Fruit fly (Drosophila melanogaster) whole organism, embryonic: ENCODE results near the gene eas.

ENCODE experiments used
- Aef1 ChIP-seq: fragments of 200-800 bp; sonication (Bioruptor generic); IDR thresholded peaks from 3 replicates; pipeline ENCODE4 v1.3.6; 2022; ENCODE audit warnings: missing biosample characterization, missing genetic modification characterization
- Antp ChIP-seq: fragments of 200-800 bp; sonication (Bioruptor generic); optimal IDR thresholded peaks from 3 replicates; lab custom pipeline; 2016; ENCODE audit warnings: missing biosample characterization, missing genetic modification characterization
- B-H1 ChIP-seq: fragments of 200-800 bp; sonication (Bioruptor generic); IDR thresholded peaks from 3 replicates; pipeline ENCODE4 v1.3.6; 2022; ENCODE audit warnings: missing biosample characterization, missing genetic modification characterization
- CG1024 ChIP-seq: fragments of 200-800 bp; sonication (Bioruptor generic); IDR thresholded peaks from 2 replicates; pipeline ENCODE4 v1.3.6; 2022; ENCODE audit warnings: missing biosample characterization, missing genetic modification characterization
- CG12104 ChIP-seq: fragments of 200-800 bp; sonication (Bioruptor generic); optimal IDR thresholded peaks from 3 replicates; lab custom pipeline; 2016; ENCODE audit warnings: missing biosample characterization, missing genetic modification characterization
- CG12744 ChIP-seq: fragments of 200-800 bp; sonication (Bioruptor generic); optimal IDR thresholded peaks from 2 replicates; lab custom pipeline; 2016; ENCODE audit warnings: missing biosample characterization, missing genetic modification characterization
- CG12769 ChIP-seq: fragments of 200-800 bp; sonication (Bioruptor generic); optimal IDR thresholded peaks from 2 replicates; lab custom pipeline; 2019; ENCODE audit warnings: missing biosample characterization, mild to moderate bottlenecking, missing genetic modification characterization, moderate library complexity
- CG17912 ChIP-seq: fragments of 200-800 bp; sonication (Bioruptor generic); optimal IDR thresholded peaks from 2 replicates; lab custom pipeline; 2018; ENCODE audit warnings: missing biosample characterization, mild to moderate bottlenecking, missing genetic modification characterization
- CG2202 ChIP-seq: fragments of 200-800 bp; sonication (Bioruptor generic); optimal IDR thresholded peaks from 2 replicates; lab custom pipeline; 2018; ENCODE audit warnings: missing biosample characterization, mild to moderate bottlenecking, missing genetic modification characterization
- CG2678 ChIP-seq: fragments of 200-800 bp; sonication (Bioruptor generic); optimal IDR thresholded peaks from 3 replicates; lab custom pipeline; 2019; ENCODE audit warnings: missing biosample characterization, mild to moderate bottlenecking, missing genetic modification characterization, moderate library complexity
- CG31388 ChIP-seq: fragments of 200-800 bp; sonication (Bioruptor generic); optimal IDR thresholded peaks from 2 replicates; lab custom pipeline; 2016; ENCODE audit warnings: missing biosample characterization, missing genetic modification characterization
- CG3838 ChIP-seq: fragments of 200-800 bp; sonication (Bioruptor generic); optimal IDR thresholded peaks from 3 replicates; lab custom pipeline; 2016; ENCODE audit warnings: missing biosample characterization, missing genetic modification characterization
- CG4404 ChIP-seq: fragments of 200-800 bp; sonication (Bioruptor generic); IDR thresholded peaks from 2 replicates; pipeline ENCODE4 v1.3.6; 2022; ENCODE audit warnings: missing biosample characterization, missing genetic modification characterization
- CG5953 ChIP-seq: fragments of 200-800 bp; sonication (Bioruptor generic); IDR thresholded peaks from 2 replicates; pipeline ENCODE4 v1.3.6; 2022; ENCODE audit warnings: missing biosample characterization, missing genetic modification characterization
- CG7372 ChIP-seq: fragments of 200-800 bp; sonication (Bioruptor generic); IDR thresholded peaks from 2 replicates; pipeline ENCODE4 v1.3.6; 2022; ENCODE audit warnings: missing biosample characterization, missing genetic modification characterization
- CG8089 ChIP-seq: fragments of 200-800 bp; sonication (Bioruptor generic); optimal IDR thresholded peaks from 3 replicates; lab custom pipeline; 2016; ENCODE audit warnings: missing biosample characterization, missing genetic modification characterization
- CG8281 ChIP-seq: fragments of 200-800 bp; sonication (Bioruptor generic); optimal IDR thresholded peaks from 2 replicates; lab custom pipeline; 2018; ENCODE audit warnings: missing biosample characterization, mild to moderate bottlenecking, missing genetic modification characterization, moderate library complexity
- CG9215 ChIP-seq: fragments of 200-800 bp; sonication (Bioruptor generic); IDR thresholded peaks from 2 replicates; pipeline ENCODE4 v1.3.6; 2022; ENCODE audit warnings: missing biosample characterization, missing genetic modification characterization
- CG9876 ChIP-seq: fragments of 200-800 bp; sonication (Bioruptor generic); optimal IDR thresholded peaks from 2 replicates; lab custom pipeline; 2016; ENCODE audit warnings: missing biosample characterization, missing genetic modification characterization
- CTCF ChIP-seq: fragments of 200-800 bp; sonication (Bioruptor generic); optimal IDR thresholded peaks from 2 replicates; lab custom pipeline; 2017; ENCODE audit warnings: missing biosample characterization, mild to moderate bottlenecking, missing genetic modification characterization, moderate library complexity
- Doc3 ChIP-seq: fragments of 200-800 bp; sonication (Bioruptor generic); IDR thresholded peaks from 3 replicates; pipeline ENCODE4 v1.3.6; 2022; ENCODE audit warnings: missing biosample characterization, missing genetic modification characterization; ENCODE audit not compliant: partially characterized antibody
- ERR ChIP-seq: fragments of 200-800 bp; sonication (Bioruptor generic); optimal IDR thresholded peaks from 2 replicates; lab custom pipeline; 2016; ENCODE audit warnings: missing biosample characterization, missing genetic modification characterization
- Eip74EF ChIP-seq, 2 experiments: fragments of 200-800 bp in 1 of 2; fragments of >200 bp in 1 of 2; sonication (Bioruptor generic) in 1 of 2; optimal IDR thresholded peaks; 2 replicates each; lab custom pipeline; 2017 to 2019; ENCODE audit warnings: missing biosample characterization in 2 of 2, missing genetic modification characterization in 2 of 2, mild to moderate bottlenecking in 1 of 2, moderate library complexity in 1 of 2
- Fer3 ChIP-seq: fragments of 200-800 bp; sonication (Bioruptor generic); optimal IDR thresholded peaks from 2 replicates; lab custom pipeline; 2018; ENCODE audit warnings: missing biosample characterization, mild to moderate bottlenecking, missing genetic modification characterization, moderate library complexity
- H2.0 ChIP-seq: fragments of 200-800 bp; sonication (Bioruptor generic); IDR thresholded peaks from 2 replicates; pipeline ENCODE4 v1.3.6; 2022; ENCODE audit warnings: missing biosample characterization, missing genetic modification characterization
- Hand ChIP-seq: fragments of 200-800 bp; sonication (Bioruptor generic); optimal IDR thresholded peaks from 2 replicates; lab custom pipeline; 2017; ENCODE audit warnings: mild to moderate bottlenecking, missing biosample characterization, missing genetic modification reagents, missing genetic modification characterization
- Jarid2 ChIP-seq: fragments of 200-800 bp; sonication (Bioruptor generic); optimal IDR thresholded peaks from 3 replicates; lab custom pipeline; 2017; ENCODE audit warnings: mild to moderate bottlenecking, missing biosample characterization, missing genetic modification reagents, missing genetic modification characterization
- Scr ChIP-seq: fragments of 200-800 bp; sonication (Bioruptor generic); IDR thresholded peaks from 2 replicates; pipeline ENCODE4 v1.3.6; 2022; ENCODE audit warnings: missing biosample characterization, missing genetic modification characterization; ENCODE audit not compliant: partially characterized antibody
- Side ChIP-seq: fragments of 200-800 bp; sonication (Bioruptor generic); optimal IDR thresholded peaks from 2 replicates; lab custom pipeline; 2016; ENCODE audit warnings: missing biosample characterization, missing genetic modification characterization
- Sox102F ChIP-seq: fragments of 200-800 bp; sonication (Bioruptor generic); optimal IDR thresholded peaks from 2 replicates; lab custom pipeline; 2018; ENCODE audit warnings: missing biosample characterization, mild to moderate bottlenecking, missing genetic modification characterization, moderate library complexity
- bsh ChIP-seq, 2 experiments: fragments of 200-800 bp; sonication (Bioruptor generic); optimal IDR thresholded peaks; 2 replicates each; lab custom pipeline; 2017 to 2018; ENCODE audit warnings: mild to moderate bottlenecking in 2 of 2, missing biosample characterization in 2 of 2, missing genetic modification characterization in 2 of 2, moderate library complexity in 1 of 2
- cg ChIP-seq: fragments of 200-800 bp; sonication (Bioruptor generic); optimal IDR thresholded peaks from 3 replicates; lab custom pipeline; 2019; ENCODE audit warnings: missing biosample characterization, mild to moderate bottlenecking, missing genetic modification characterization, moderate library complexity
- chinmo ChIP-seq: fragments of 200-800 bp; sonication (Bioruptor generic); IDR thresholded peaks from 4 replicates; pipeline ENCODE4 v1.3.6; 2022; ENCODE audit warnings: missing biosample characterization, missing genetic modification characterization; ENCODE audit not compliant: partially characterized antibody
- dysf ChIP-seq: fragments of 200-800 bp; sonication (Bioruptor generic); IDR thresholded peaks from 3 replicates; pipeline ENCODE4 v1.3.6; 2022; ENCODE audit warnings: missing biosample characterization, missing genetic modification characterization
- fd3F ChIP-seq: fragments of 200-800 bp; sonication (Bioruptor generic); optimal IDR thresholded peaks from 2 replicates; lab custom pipeline; 2018; ENCODE audit warnings: missing biosample characterization, mild to moderate bottlenecking, missing genetic modification characterization, moderate library complexity
- hbn ChIP-seq: fragments of 200-800 bp; sonication (Bioruptor generic); IDR thresholded peaks from 2 replicates; pipeline ENCODE4 v1.3.6; 2022; ENCODE audit warnings: missing biosample characterization, missing genetic modification characterization; ENCODE audit not compliant: partially characterized antibody
- her ChIP-seq: fragments of 200-800 bp; sonication (Bioruptor generic); optimal IDR thresholded peaks from 2 replicates; lab custom pipeline; 2016; ENCODE audit warnings: missing biosample characterization, missing genetic modification characterization
- luna ChIP-seq: fragments of 200-800 bp; sonication (Bioruptor generic); optimal IDR thresholded peaks from 2 replicates; lab custom pipeline; 2016; ENCODE audit warnings: missing biosample characterization, missing genetic modification characterization
- mam ChIP-seq: fragments of 200-800 bp; sonication (Bioruptor generic); optimal IDR thresholded peaks from 3 replicates; lab custom pipeline; 2016; ENCODE audit warnings: missing biosample characterization, missing genetic modification characterization
- mld ChIP-seq: fragments of 200-800 bp; sonication (Bioruptor generic); IDR thresholded peaks from 3 replicates; pipeline ENCODE4 v1.3.6; 2022; ENCODE audit warnings: missing biosample characterization, missing genetic modification characterization; ENCODE audit not compliant: partially characterized antibody
- pfk ChIP-seq: fragments of 200-800 bp; sonication (Bioruptor generic); optimal IDR thresholded peaks from 2 replicates; lab custom pipeline; 2018; ENCODE audit warnings: missing biosample characterization, mild to moderate bottlenecking, missing genetic modification characterization, moderate library complexity
- pzg ChIP-seq: fragments of 200-800 bp; sonication (Bioruptor generic); optimal IDR thresholded peaks from 3 replicates; lab custom pipeline; 2018; ENCODE audit warnings: missing biosample characterization, mild to moderate bottlenecking, missing genetic modification characterization, moderate library complexity
- scrt ChIP-seq: fragments of 200-800 bp; sonication (Bioruptor generic); optimal IDR thresholded peaks from 2 replicates; lab custom pipeline; 2018; ENCODE audit warnings: missing biosample characterization, mild to moderate bottlenecking, missing genetic modification characterization, moderate library complexity
- sens-2 ChIP-seq: fragments of 200-800 bp; sonication (Bioruptor generic); IDR thresholded peaks from 2 replicates; pipeline ENCODE4 v1.3.6; 2022; ENCODE audit warnings: missing biosample characterization, missing genetic modification characterization
- shn ChIP-seq: fragments of 200-800 bp; sonication (Bioruptor generic); optimal IDR thresholded peaks from 3 replicates; lab custom pipeline; 2016; ENCODE audit warnings: missing biosample characterization, missing genetic modification characterization
- so ChIP-seq: fragments of 200-800 bp; sonication (Bioruptor generic); IDR thresholded peaks from 3 replicates; pipeline ENCODE4 v1.3.6; 2022; ENCODE audit warnings: missing biosample characterization, missing genetic modification characterization
- sqz ChIP-seq: fragments of 200-800 bp; sonication (Bioruptor generic); optimal IDR thresholded peaks from 3 replicates; lab custom pipeline; 2018; ENCODE audit warnings: missing biosample characterization, mild to moderate bottlenecking, missing genetic modification characterization
- tx ChIP-seq: fragments of 200-800 bp; sonication (Bioruptor generic); optimal IDR thresholded peaks from 2 replicates; lab custom pipeline; 2016; ENCODE audit warnings: missing biosample characterization, missing genetic modification characterization
- zen ChIP-seq: fragments of 200-800 bp; sonication (Bioruptor generic); optimal IDR thresholded peaks from 3 replicates; lab custom pipeline; 2018; ENCODE audit warnings: missing biosample characterization, mild to moderate bottlenecking, missing genetic modification characterization, moderate library complexity

The eas gene

dm6 chrX:16320197-16320921, 42.2 kb downstream of the eas start, which contains the start of gene Cyp1 (continued):
- TF ChIP-seq tx (GFP tag; lab: Kevin White, UChicago), result no peak
- no peak for TF ChIP-seq CG9876 (GFP tag; lab: Kevin White, UChicago)
- peak; percentile 14 for TF ChIP-seq CG12769 (tag; lab: Kevin White, UChicago)
- TF ChIP-seq Fer3 (tag; lab: Kevin White, UChicago), result no peak
- TF ChIP-seq CG8281, result no peak
- peak; percentile 98 for TF ChIP-seq pfk (GFP tag; lab: Kevin White, UChicago)
- 0 out of 2 replicates have a peak, but pooled peaks have one; percentile 23 for TF ChIP-seq CG4404
- TF ChIP-seq bsh (GFP tag; optimal IDR thresholded peaks at IDR 0.05; lab: Kevin White, UChicago), result peak in 1 of 2 experiments; percentile 10
- peak; percentile 9 for TF ChIP-seq fd3F
- TF ChIP-seq Doc3, result 0 out of 3 replicates have a peak, but pooled peaks have one; percentile 42
- TF ChIP-seq so (GFP tag; lab: Robert Waterston, UW), result 0 out of 3 replicates have a peak, but pooled peaks have one; percentile 30
- TF ChIP-seq shn (GFP tag; lab: Kevin White, UChicago), result no peak
- peak; percentile 87 for TF ChIP-seq chinmo (GFP tag; lab: Robert Waterston, UW)
- TF ChIP-seq CG7372, result peak; percentile 38; the same call in 1 of the 2 replicates
- peak; percentile 76 for TF ChIP-seq Scr
- TF ChIP-seq cg (GFP tag; lab: Kevin White, UChicago), result no peak
- TF ChIP-seq Jarid2, result no peak
- TF ChIP-seq Hand (GFP tag; lab: Kevin White, UChicago), result no peak
- TF ChIP-seq dysf, result peak; percentile 47; the same call in 2 of the 3 replicates
- no peak for TF ChIP-seq CG2678 (tag; lab: Kevin White, UChicago)
- TF ChIP-seq pzg (GFP tag; lab: Kevin White, UChicago), result peak; percentile 80
- peak; percentile 66 for TF ChIP-seq hbn (GFP tag; lab: Robert Waterston, UW)
- TF ChIP-seq mld (GFP tag; lab: Robert Waterston, UW), result peak; percentile 77; the same call in 1 of the 3 replicates
- TF ChIP-seq ERR (GFP tag; lab: Kevin White, UChicago), result no peak
- TF ChIP-seq sens-2 (GFP tag; lab: Robert Waterston, UW), result 0 out of 2 replicates have a peak, but pooled peaks have one; percentile 19
- no peak for TF ChIP-seq sqz (GFP tag; lab: Kevin White, UChicago)
- TF ChIP-seq CG3838 (GFP tag; lab: Kevin White, UChicago), result no peak
- peak; percentile 21; the same call in 1 of the 2 replicates for TF ChIP-seq CG9215 (GFP tag; lab: Robert Waterston, UW)
- peak; percentile 12 for TF ChIP-seq Side
- TF ChIP-seq mam, result peak; percentile 18
- TF ChIP-seq Eip74EF (GFP tag; optimal IDR thresholded peaks at IDR 0.05; lab: Kevin White, UChicago), result no peak
- TF ChIP-seq Antp (GFP tag; lab: Kevin White, UChicago), result peak; percentile 12
- peak; percentile 79 for TF ChIP-seq CG1024 (GFP tag; lab: Robert Waterston, UW)
- TF ChIP-seq H2.0 (GFP tag; lab: Robert Waterston, UW), result peak; percentile 36; the same call in 1 of the 2 replicates
- TF ChIP-seq B-H1 (GFP tag; lab: Robert Waterston, UW), result peak; percentile 44; the same call in 2 of the 3 replicates
- no peak for TF ChIP-seq zen (tag; lab: Kevin White, UChicago)
- no peak for TF ChIP-seq luna (GFP tag; lab: Kevin White, UChicago)
- TF ChIP-seq CG12744 (GFP tag; lab: Kevin White, UChicago), result no peak
- TF ChIP-seq CG5953 (GFP tag; lab: Robert Waterston, UW), result peak; percentile 46
- TF ChIP-seq CG8089 (GFP tag; lab: Kevin White, UChicago), result no peak
- TF ChIP-seq CG12104 (GFP tag; lab: Kevin White, UChicago), result no peak
- no peak for TF ChIP-seq CTCF
- no peak for TF ChIP-seq CG2202 (tag; lab: Kevin White, UChicago)
- TF ChIP-seq scrt, result no peak
- TF ChIP-seq CG17912, result no peak
- TF ChIP-seq CG31388, result no peak
- 0 out of 3 replicates have a peak, but pooled peaks have one; percentile 27 for TF ChIP-seq Aef1
- TF ChIP-seq her (GFP tag; lab: Kevin White, UChicago), result peak; percentile 73
- TF ChIP-seq Sox102F (GFP tag; lab: Kevin White, UChicago), result no peak
